Fruit fly (Drosophila melanogaster) whole organism: Measurements from ENCODE around the gene Mst36Fa.

Experiments used
- CG8478 ChIP-seq: fragments of >200 bp; optimal IDR thresholded peaks from 2 replicates; lab custom pipeline; 2018; ENCODE audit warnings: inconsistent platforms
- EcR ChIP-seq, 2 experiments: fragments of >200 bp; optimal IDR thresholded peaks; 2 replicates each; lab custom pipeline; 2017; ENCODE audit warnings: missing biosample characterization in 2 of 2, missing genetic modification characterization in 2 of 2, missing genetic modification reagents in 2 of 2
- pan ChIP-seq: fragments of >200 bp; optimal IDR thresholded peaks from 2 replicates; lab custom pipeline; 2017
- psq ChIP-seq: fragments of >200 bp; optimal IDR thresholded peaks from 2 replicates; lab custom pipeline; 2017
- usp ChIP-seq: fragments of >200 bp; optimal IDR thresholded peaks from 2 replicates; lab custom pipeline; 2017; ENCODE audit warnings: missing biosample characterization, missing genetic modification characterization, mixed read lengths

- peak; percentile 3 for TF ChIP-seq pan (lab: Kevin White, UChicago)
- TF ChIP-seq psq (lab: Kevin White, UChicago), result no peak
- no peak for TF ChIP-seq CG8478 (lab: Kevin White, UChicago)
- TF ChIP-seq usp (GFP tag; lab: Kevin White, UChicago), result no peak
- no peak for TF ChIP-seq EcR (GFP tag; optimal IDR thresholded peaks at IDR 0.05; lab: Kevin White, UChicago)
Observed at dm6 chr2L:18693877-18694723, 17.3 kb upstream of the Mst36Fa start.
